Worm (Caenorhabditis elegans) whole organism, L4 larva: ENCODE data around the gene gcy-18.

Experiments used
- D1046.2 ChIP-seq: fragments of 200-800 bp; sonication (Bioruptor generic); IDR thresholded peaks from 2 replicates; pipeline ENCODE4 v1.3.6; 2022; ENCODE audit warnings: missing genetic modification characterization, missing compliant biosample characterization
- F26F4.8 ChIP-seq: fragments of 200-800 bp; sonication (Bioruptor generic); conservative IDR thresholded peaks from 2 replicates; pipeline ENCODE4 v1.3.6; 2022; ENCODE audit warnings: missing genetic modification characterization, missing compliant biosample characterization
- Y48G9A.11 ChIP-seq: fragments of 200-800 bp; sonication (Bioruptor generic); IDR thresholded peaks from 2 replicates; pipeline ENCODE4 v1.3.6; 2022; ENCODE audit warnings: missing genetic modification reagents, missing genetic modification characterization, missing compliant biosample characterization
- ZK337.2 ChIP-seq: fragments of 200-800 bp; sonication (Bioruptor generic); IDR thresholded peaks from 2 replicates; pipeline ENCODE4 v1.3.6; 2022; ENCODE audit warnings: missing genetic modification reagents, missing genetic modification characterization, missing compliant biosample characterization
- ama-1 ChIP-seq: fragments of 150-350 bp; optimal IDR thresholded peaks from 2 replicates; lab custom pipeline; 2014; ENCODE audit warnings: inconsistent platforms, mixed read lengths
- ctbp-1 ChIP-seq: fragments of 200-800 bp; sonication (Bioruptor generic); IDR thresholded peaks from 2 replicates; pipeline ENCODE4 v1.3.6; 2022; ENCODE audit warnings: missing genetic modification reagents, missing genetic modification characterization, missing compliant biosample characterization
- daf-12 ChIP-seq: fragments of 150-350 bp; optimal IDR thresholded peaks from 2 replicates; lab custom pipeline; 2014; ENCODE audit warnings: missing biosample characterization, missing genetic modification reagents, missing genetic modification characterization
- daf-16 ChIP-seq, 3 experiments: sonication (generic microtip); optimal IDR thresholded peaks; 2 replicates each; lab custom pipeline; 2016 to 2017; ENCODE audit warnings: missing genetic modification characterization in 3 of 3, missing genetic modification reagents in 3 of 3, mild to moderate bottlenecking in 2 of 3, missing compliant biosample characterization in 2 of 3, missing biosample characterization in 1 of 3, moderate library complexity in 1 of 3
- dmd-6 ChIP-seq: fragments of 200-800 bp; sonication (Bioruptor generic); IDR thresholded peaks from 2 replicates; pipeline ENCODE4 v1.3.6; 2022; ENCODE audit warnings: missing genetic modification reagents, missing genetic modification characterization, missing compliant biosample characterization
- dmd-9 ChIP-seq: fragments of 200-800 bp; sonication (Bioruptor generic); IDR thresholded peaks from 2 replicates; pipeline ENCODE4 v1.3.6; 2022; ENCODE audit warnings: missing genetic modification reagents, missing genetic modification characterization, missing compliant biosample characterization
- dve-1 ChIP-seq: sonication (generic microtip); optimal IDR thresholded peaks from 2 replicates; lab custom pipeline; 2017; ENCODE audit warnings: antibody characterized with exemption, mild to moderate bottlenecking, missing genetic modification characterization, missing compliant biosample characterization; ENCODE audit not compliant: insufficient read depth
- fkh-10 ChIP-seq: fragments of 150-350 bp; optimal IDR thresholded peaks from 2 replicates; lab custom pipeline; 2014; ENCODE audit warnings: missing biosample characterization, missing genetic modification reagents, missing genetic modification characterization
- hlh-11 ChIP-seq: fragments of 200-800 bp; sonication (Bioruptor generic); optimal IDR thresholded peaks from 2 replicates; lab custom pipeline; 2018; ENCODE audit warnings: mild to moderate bottlenecking, missing genetic modification characterization, missing compliant biosample characterization
- hlh-30 ChIP-seq: sonication (generic microtip); optimal IDR thresholded peaks from 2 replicates; lab custom pipeline; 2017; ENCODE audit warnings: antibody characterized with exemption, mild to moderate bottlenecking, missing genetic modification characterization, missing compliant biosample characterization; ENCODE audit not compliant: insufficient read depth
- jun-1 ChIP-seq: fragments of 150-350 bp; optimal IDR thresholded peaks from 2 replicates; lab custom pipeline; 2014; ENCODE audit warnings: missing biosample characterization, missing genetic modification reagents, missing genetic modification characterization
- lir-3 ChIP-seq: sonication (generic microtip); optimal IDR thresholded peaks from 2 replicates; lab custom pipeline; 2016; ENCODE audit warnings: mild to moderate bottlenecking, missing genetic modification characterization, missing compliant biosample characterization
- madf-9 ChIP-seq: fragments of 200-800 bp; sonication (Bioruptor generic); conservative IDR thresholded peaks from 2 replicates; pipeline ENCODE4 v1.3.6; 2022; ENCODE audit warnings: missing genetic modification reagents, missing genetic modification characterization, missing compliant biosample characterization
- mdl-1 ChIP-seq, 2 experiments: fragments of 150-350 bp in 1 of 2; sonication (generic microtip) in 1 of 2; optimal IDR thresholded peaks; 2 replicates each; lab custom pipeline; 2014 to 2017; ENCODE audit warnings: missing biosample characterization in 2 of 2, missing genetic modification characterization in 2 of 2
- mxl-2 ChIP-seq: fragments of 200-800 bp; sonication (Bioruptor generic); conservative IDR thresholded peaks from 2 replicates; pipeline ENCODE4 v1.3.6; 2022; ENCODE audit warnings: missing genetic modification reagents, missing genetic modification characterization, missing compliant biosample characterization
- mxl-3 ChIP-seq: fragments of 200-800 bp; sonication (Bioruptor generic); optimal IDR thresholded peaks from 2 replicates; lab custom pipeline; 2018; ENCODE audit warnings: mild to moderate bottlenecking, missing genetic modification characterization, missing compliant biosample characterization
- nhr-237 ChIP-seq: sonication (generic microtip); optimal IDR thresholded peaks from 2 replicates; lab custom pipeline; 2017; ENCODE audit warnings: missing biosample characterization, missing genetic modification characterization
- nhr-25 ChIP-seq: sonication (generic microtip); optimal IDR thresholded peaks from 2 replicates; lab custom pipeline; 2017; ENCODE audit warnings: missing genetic modification characterization, mild to moderate bottlenecking, missing compliant biosample characterization, antibody characterized with exemption, moderate library complexity, borderline replicate concordance; ENCODE audit not compliant: insufficient read depth
- nhr-28 ChIP-seq: fragments of 150-350 bp; optimal IDR thresholded peaks from 2 replicates; lab custom pipeline; 2014; ENCODE audit warnings: missing biosample characterization, missing genetic modification characterization
- nhr-41 ChIP-seq: fragments of 200-800 bp; sonication (Bioruptor generic); IDR thresholded peaks from 2 replicates; pipeline ENCODE4 v1.3.6; 2022; ENCODE audit warnings: missing genetic modification reagents, missing genetic modification characterization, missing compliant biosample characterization
- nhr-6 ChIP-seq: fragments of 150-350 bp; optimal IDR thresholded peaks from 2 replicates; lab custom pipeline; 2014; ENCODE audit warnings: missing biosample characterization, missing genetic modification characterization
- nhr-77 ChIP-seq: fragments of 150-350 bp; optimal IDR thresholded peaks from 2 replicates; lab custom pipeline; 2014; ENCODE audit warnings: missing biosample characterization, missing genetic modification characterization
- pqm-1 ChIP-seq: sonication (generic microtip); optimal IDR thresholded peaks from 2 replicates; lab custom pipeline; 2017; ENCODE audit warnings: missing biosample characterization, missing genetic modification characterization
- saeg-2 ChIP-seq: fragments of 200-800 bp; sonication (Bioruptor generic); IDR thresholded peaks from 2 replicates; pipeline ENCODE4 v1.3.6; 2022; ENCODE audit warnings: missing genetic modification reagents, missing genetic modification characterization, missing compliant biosample characterization
- set-16 ChIP-seq: fragments of 200-800 bp; sonication (Bioruptor generic); IDR thresholded peaks from 2 replicates; pipeline ENCODE4 v1.3.6; 2022; ENCODE audit warnings: missing genetic modification reagents, missing genetic modification characterization, missing compliant biosample characterization
- skn-1 ChIP-seq: fragments of 150-350 bp; optimal IDR thresholded peaks from 2 replicates; lab custom pipeline; 2014; ENCODE audit warnings: missing biosample characterization, missing genetic modification characterization
- snpc-1.2 ChIP-seq: fragments of 200-800 bp; sonication (Bioruptor generic); IDR thresholded peaks from 2 replicates; pipeline ENCODE4 v1.3.6; 2022; ENCODE audit warnings: missing genetic modification reagents, missing genetic modification characterization, missing compliant biosample characterization
- spr-3 ChIP-seq: fragments of 200-800 bp; sonication (Bioruptor generic); optimal IDR thresholded peaks from 2 replicates; lab custom pipeline; 2018; ENCODE audit warnings: mild to moderate bottlenecking, missing genetic modification characterization, missing compliant biosample characterization
- unc-130 ChIP-seq: sonication (generic microtip); optimal IDR thresholded peaks from 2 replicates; lab custom pipeline; 2016; ENCODE audit warnings: missing genetic modification reagents, missing genetic modification characterization, missing compliant biosample characterization
- unc-62 ChIP-seq, 3 experiments: fragments of 150-350 bp in 1 of 3; sonication (generic microtip); optimal IDR thresholded peaks in 2 of 3; peaks in 1 of 3; 1 replicate in 1 of 3; 2 replicates in 2 of 3; lab custom pipeline; 2014 to 2017; ENCODE audit warnings: missing biosample characterization in 3 of 3, missing genetic modification characterization in 3 of 3, missing genetic modification reagents in 3 of 3, missing genotype in 1 of 3
- zag-1 ChIP-seq: fragments of 150-350 bp; optimal IDR thresholded peaks from 2 replicates; lab custom pipeline; 2014; ENCODE audit warnings: missing biosample characterization, missing genetic modification characterization
- zfp-3 ChIP-seq: fragments of 200-800 bp; sonication (Bioruptor generic); conservative IDR thresholded peaks from 2 replicates; pipeline ENCODE4 v1.3.6; 2022; ENCODE audit warnings: missing genetic modification reagents, missing genetic modification characterization, missing compliant biosample characterization
- ztf-7 ChIP-seq: fragments of 150-350 bp; optimal IDR thresholded peaks from 2 replicates; lab custom pipeline; 2014; ENCODE audit warnings: missing biosample characterization, missing genetic modification characterization

gcy-18 gene

ce11 chrIV:12897146-12897545 is 37.2 kb downstream of the gcy-18 start:
- peak in 1 of 2 experiments; percentile 74 for TF ChIP-seq unc-62 (GFP tag; optimal IDR thresholded peaks at IDR 0.05 in 1 of 2; lab: Kevin White, UChicago)
- TF ChIP-seq unc-62 (tag; optimal IDR thresholded peaks at IDR 0.05; lab: Kevin White, UChicago): no peak
- TF ChIP-seq daf-16 (GFP tag; optimal IDR thresholded peaks at IDR 0.05; lab: Kevin White, UChicago): no peak
- peak; percentile 17 for TF ChIP-seq daf-16 (tag; optimal IDR thresholded peaks at IDR 0.05; lab: Kevin White, UChicago)
- no peak for TF ChIP-seq saeg-2 (GFP tag; lab: Robert Waterston, UW)
- TF ChIP-seq, all 104 proteins: peak for 2

DNA sequence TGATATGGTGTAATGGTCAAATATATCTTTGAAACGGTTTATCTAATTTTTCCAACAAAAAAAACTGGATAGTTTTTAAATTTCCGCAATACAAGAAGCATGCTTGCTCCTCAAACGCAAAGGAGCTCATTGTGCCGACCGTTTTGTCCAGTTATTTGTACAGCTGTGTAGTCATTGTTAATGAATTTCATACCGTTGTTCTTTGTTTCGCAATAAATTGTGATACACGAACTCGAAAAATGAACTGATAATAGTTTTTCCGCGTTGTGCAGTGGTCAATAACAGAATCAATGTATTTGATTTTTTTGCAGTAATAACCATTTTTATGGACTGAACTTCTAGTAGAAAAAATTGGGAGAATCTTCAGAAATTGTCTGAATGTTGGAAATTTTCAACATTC is 38.9 kb downstream of the gcy-18 start:
- TF ChIP-seq zfp-3 (GFP tag; lab: Robert Waterston, UW) (no peak), nhr-28 (peak; percentile 59), daf-16 (GFP tag; optimal IDR thresholded peaks at IDR 0.05; lab: Kevin White, UChicago) (no peak), daf-16 (tag; optimal IDR thresholded peaks at IDR 0.05; lab: Kevin White, UChicago) (peak; percentile 38)
- TF ChIP-seq, all 104 proteins: peak for 2

DNA sequence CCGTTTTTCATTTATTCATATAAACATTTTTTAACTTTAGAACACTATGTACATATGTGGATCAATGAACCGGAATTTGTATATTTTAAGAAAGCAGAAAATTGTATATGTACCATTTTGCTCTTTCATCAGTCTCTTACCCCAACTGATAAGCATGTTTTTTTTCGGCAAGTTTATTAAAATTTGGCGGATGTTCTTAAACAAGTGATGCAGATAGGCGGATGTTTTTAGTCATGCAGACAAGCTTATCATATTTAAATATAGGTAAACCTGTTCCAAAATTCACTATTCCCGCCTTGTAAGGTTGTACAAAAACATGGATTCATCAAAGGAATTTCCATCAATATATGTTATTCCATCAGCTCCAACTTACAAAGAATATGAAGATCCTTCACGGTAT is 39.5 kb downstream of the gcy-18 start, which contains the start of gene K08D8.9:
Gene K08D8.9, plus strand, starts transcription at position 301 of the 400 bp plus-strand sequence.
- TF ChIP-seq nhr-25 (tag; lab: Kevin White, UChicago) (no peak), ctbp-1 (no peak), zag-1 (no peak), nhr-41 (GFP tag; lab: Robert Waterston, UW) (no peak), D1046.2 (GFP tag; lab: Robert Waterston, UW) (no peak), ztf-7 (no peak), lir-3 (tag; lab: Kevin White, UChicago) (no peak), ama-1 (lab: Kevin White, UChicago) (no peak), mxl-2 (GFP tag; lab: Robert Waterston, UW) (no peak), unc-130 (GFP tag; lab: Kevin White, UChicago) (no peak), snpc-1.2 (no peak), hlh-30 (no peak), jun-1 (no peak), nhr-6 (no peak), nhr-237 (no peak)

DNA sequence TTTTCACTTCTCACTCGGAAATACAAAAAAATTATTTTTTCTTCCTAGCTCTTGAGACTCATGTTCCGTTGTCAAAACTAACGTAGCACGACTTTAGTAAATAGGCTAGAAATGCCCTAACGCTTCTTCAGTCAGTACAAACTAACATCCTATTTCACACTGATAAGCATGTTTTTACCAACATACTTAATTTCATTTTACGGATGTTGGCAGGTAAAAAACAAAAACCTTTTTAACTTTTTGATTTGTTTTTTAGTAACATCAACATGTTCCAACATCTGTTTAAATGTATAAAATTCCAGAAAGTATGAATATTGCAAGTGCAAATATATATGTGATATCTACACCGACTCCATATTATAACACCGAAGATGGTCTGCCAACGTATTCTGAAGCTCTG is 40.4 kb downstream of the gcy-18 start, which contains the start of gene K08D8.10:
Gene K08D8.10, plus strand, starts transcription at position 301 of the 400 bp plus-strand sequence.
- TF ChIP-seq daf-12 (tag; lab: Kevin White, UChicago): no peak
- TF ChIP-seq daf-16 (GFP tag; optimal IDR thresholded peaks at IDR 0.05; lab: Kevin White, UChicago): no peak
- peak; percentile 9 for TF ChIP-seq daf-16 (tag; optimal IDR thresholded peaks at IDR 0.05; lab: Kevin White, UChicago)

- peak; percentile 20 for TF ChIP-seq hlh-11 (tag; lab: Kevin White, UChicago)
- TF ChIP-seq mxl-3 (GFP tag; lab: Kevin White, UChicago): peak; percentile 19
- TF ChIP-seq nhr-237: no peak
- TF ChIP-seq mdl-1 (tag; optimal IDR thresholded peaks at IDR 0.05; lab: Kevin White, UChicago): peak in 1 of 2 experiments; percentile 16
- TF ChIP-seq dmd-6 (GFP tag; lab: Robert Waterston, UW): peak; percentile 81
- peak; percentile 3 for TF ChIP-seq dve-1 (tag; lab: Kevin White, UChicago)
- peak; percentile 19 for TF ChIP-seq hlh-30
- TF ChIP-seq ZK337.2 (GFP tag; lab: Robert Waterston, UW): no peak
- no peak for TF ChIP-seq dmd-9
- TF ChIP-seq madf-9 (GFP tag; lab: Robert Waterston, UW): no peak
- no peak for TF ChIP-seq spr-3 (GFP tag; lab: Kevin White, UChicago)
- peak; percentile 33 for TF ChIP-seq nhr-77 (tag; lab: Kevin White, UChicago)
- TF ChIP-seq pqm-1 (tag; lab: Kevin White, UChicago): peak; percentile 18
- no peak for TF ChIP-seq fkh-10
- TF ChIP-seq nhr-28: peak; percentile 67
- TF ChIP-seq Y48G9A.11 (GFP tag; lab: Robert Waterston, UW): no peak
- TF ChIP-seq F26F4.8 (GFP tag; lab: Robert Waterston, UW): no peak
- TF ChIP-seq set-16 (GFP tag; lab: Robert Waterston, UW): no peak
- no peak for TF ChIP-seq daf-16 (GFP tag; optimal IDR thresholded peaks at IDR 0.05; lab: Kevin White, UChicago)
- peak; percentile 30 for TF ChIP-seq daf-16 (tag; optimal IDR thresholded peaks at IDR 0.05; lab: Kevin White, UChicago)
- TF ChIP-seq skn-1 (tag; lab: Kevin White, UChicago): no peak
Observed at ce11 chrIV:12901602-12902001, 41.7 kb downstream of the gcy-18 start.
